7 worm cellular contexts compared by ENCODE assay signal in the genomic region with DNA sequence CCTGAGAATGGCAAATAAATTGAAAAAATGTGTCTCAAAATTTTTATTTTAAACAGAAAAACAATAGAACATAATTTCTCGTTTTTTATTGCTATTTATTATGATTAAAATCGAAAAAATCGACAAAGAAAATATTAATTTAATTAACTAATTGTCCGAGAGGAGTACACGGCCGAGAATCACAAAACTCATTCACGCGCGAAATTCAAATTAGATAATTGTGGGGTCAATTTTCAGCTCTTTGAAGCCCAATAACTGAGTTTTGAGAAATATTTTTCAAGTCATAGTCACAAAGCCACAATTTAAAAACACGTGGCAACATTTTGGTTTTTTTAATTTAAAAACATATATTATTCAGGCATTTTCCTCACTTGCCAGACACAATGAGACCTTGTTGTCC.
TF ChIP-seq lines count a peak whose summit lies in the region.

No protein-coding gene starts in this region.

TF ChIP-seq in whole organism, L1 larva, 84 proteins besides CTCF, POLR2A, EP300 and RAD21 (continues in another document):
- peak; percentile 56 for TF ChIP-seq fkh-4 (tag; optimal IDR thresholded peaks at IDR 0.05; lab: Kevin White, UChicago; ENCODE audit: borderline replicate concordance)
- no peak for TF ChIP-seq skn-1 (tag; optimal IDR thresholded peaks at IDR 0.05; lab: Kevin White, UChicago)
- no peak for TF ChIP-seq nhr-237 (tag; optimal IDR thresholded peaks at IDR 0.05; lab: Kevin White, UChicago)
- no peak for TF ChIP-seq hpl-2 (GFP tag; optimal IDR thresholded peaks at IDR 0.05; lab: Kevin White, UChicago)
- TF ChIP-seq efl-3 (GFP tag; optimal IDR thresholded peaks at IDR 0.05; lab: Kevin White, UChicago) = no peak
- TF ChIP-seq nhr-20 (tag; optimal IDR thresholded peaks at IDR 0.05; lab: Kevin White, UChicago) = peak; percentile 61
- no peak for TF ChIP-seq nhr-77 (tag; optimal IDR thresholded peaks at IDR 0.05; lab: Kevin White, UChicago)
- TF ChIP-seq dpl-1 (GFP tag; optimal IDR thresholded peaks at IDR 0.05; lab: Kevin White, UChicago) = peak; percentile 80 to 96 (median 88)
- peak; percentile 30 for TF ChIP-seq lin-14 (GFP tag; optimal IDR thresholded peaks at IDR 0.05; lab: Kevin White, UChicago)
- TF ChIP-seq nhr-90 (tag; optimal IDR thresholded peaks at IDR 0.05; lab: Kevin White, UChicago; ENCODE audit: poor library complexity) = peak; percentile 71
- peak; percentile 54 for TF ChIP-seq lin-39 (tag; optimal IDR thresholded peaks at IDR 0.05; lab: Kevin White, UChicago)
- TF ChIP-seq lin-15B (tag; optimal IDR thresholded peaks at IDR 0.05; lab: Kevin White, UChicago) = no peak

TF ChIP-seq in whole organism, L2 larva, 48 proteins besides CTCF, POLR2A, EP300 and RAD21 (continues in another document):
- TF ChIP-seq elt-1 (tag; optimal IDR thresholded peaks at IDR 0.05; lab: Kevin White, UChicago) (no peak), lin-13 (GFP tag; optimal IDR thresholded peaks at IDR 0.05; lab: Kevin White, UChicago) (no peak), nhr-21 (tag; optimal IDR thresholded peaks at IDR 0.05; lab: Kevin White, UChicago) (no peak), nhr-77 (tag; optimal IDR thresholded peaks at IDR 0.05; lab: Kevin White, UChicago) (no peak), ztf-11 (tag; optimal IDR thresholded peaks at IDR 0.05; lab: Kevin White, UChicago) (no peak), aly-2 (tag; optimal IDR thresholded peaks at IDR 0.05; lab: Kevin White, UChicago) (no peak), snpc-4 (tag; optimal IDR thresholded peaks at IDR 0.05; lab: Kevin White, UChicago) (no peak), lsy-2 (tag; optimal IDR thresholded peaks at IDR 0.05; lab: Kevin White, UChicago) (peak in 1 of 2 experiments; percentile 50), peb-1 (tag; optimal IDR thresholded peaks at IDR 0.05; lab: Kevin White, UChicago) (no peak), F13H6.1 (tag; optimal IDR thresholded peaks at IDR 0.05; lab: Kevin White, UChicago) (no peak), ceh-82 (tag; optimal IDR thresholded peaks at IDR 0.05; lab: Kevin White, UChicago) (no peak), ama-1 (optimal IDR thresholded peaks at IDR 0.05; lab: Kevin White, UChicago) (no peak), sma-3 (GFP tag; optimal IDR thresholded peaks at IDR 0.05; lab: Kevin White, UChicago) (peak; percentile 36)

TF ChIP-seq in whole organism, L3 larva, 47 proteins besides CTCF, POLR2A, EP300 and RAD21:
- TF ChIP-seq nhr-43 (tag; optimal IDR thresholded peaks at IDR 0.05; lab: Kevin White, UChicago; ENCODE audit: poor library complexity, severe bottlenecking) (peak; percentile 23), pha-4 (tag; optimal IDR thresholded peaks at IDR 0.05; lab: Kevin White, UChicago) (peak; percentile 41), nhr-23 (tag; optimal IDR thresholded peaks at IDR 0.05; lab: Kevin White, UChicago) (peak; percentile 8), fos-1 (tag; optimal IDR thresholded peaks at IDR 0.05; lab: Kevin White, UChicago) (no peak)
TF ChIP-seq in whole organism, L3 larva: peak in this region for 3.

TF ChIP-seq in whole organism, L4 larva, 104 proteins besides CTCF, POLR2A, EP300 and RAD21 (continues in another document):
- TF ChIP-seq F49E8.2 (tag; optimal IDR thresholded peaks at IDR 0.05; lab: Kevin White, UChicago; ENCODE audit: borderline replicate concordance) (peak; percentile 18), dpl-1 (GFP tag; optimal IDR thresholded peaks at IDR 0.05; lab: Kevin White, UChicago) (peak; percentile 87), unc-62 (GFP tag; optimal IDR thresholded peaks at IDR 0.05 in 1 of 2; lab: Kevin White, UChicago) (no peak), unc-62 (tag; optimal IDR thresholded peaks at IDR 0.05; lab: Kevin White, UChicago) (no peak), T20F7.1 (GFP tag; optimal IDR thresholded peaks at IDR 0.05; lab: Kevin White, UChicago) (peak; percentile 2), lsy-2 (tag; optimal IDR thresholded peaks at IDR 0.05; lab: Kevin White, UChicago) (peak in 1 of 2 experiments; percentile 31), aha-1 (tag; lab: Kevin White, UChicago) (peak; percentile 70), Y48G9A.11 (GFP tag; IDR thresholded peaks at IDR 0.05; lab: Robert Waterston, UW) (peak; percentile 65; the same call in 1 of the 2 replicates), unc-130 (GFP tag; optimal IDR thresholded peaks at IDR 0.05; lab: Kevin White, UChicago) (peak; percentile 22), ceh-62 (tag; optimal IDR thresholded peaks at IDR 0.05; lab: Kevin White, UChicago) (no peak), nhr-42 (GFP tag; IDR thresholded peaks at IDR 0.05; lab: Robert Waterston, UW) (no peak), lin-38 (GFP tag; IDR thresholded peaks at IDR 0.05; lab: Robert Waterston, UW) (peak; percentile 51), mes-2 (tag; optimal IDR thresholded peaks at IDR 0.05; lab: Kevin White, UChicago; ENCODE audit: poor library complexity, severe bottlenecking) (peak; percentile 90), hif-1 (tag; optimal IDR thresholded peaks at IDR 0.05; lab: Kevin White, UChicago) (peak in 1 of 2 experiments; percentile 1)

TF ChIP-seq in whole organism, late embryonic, 69 proteins besides CTCF, POLR2A, EP300 and RAD21:
- TF ChIP-seq unc-42 (tag; optimal IDR thresholded peaks at IDR 0.05; lab: Kevin White, UChicago) (peak; percentile 12), lim-6 (tag; optimal IDR thresholded peaks at IDR 0.05; lab: Kevin White, UChicago) (no peak), ceh-2 (tag; optimal IDR thresholded peaks at IDR 0.05; lab: Kevin White, UChicago) (peak; percentile 52), C08G9.2 (tag; optimal IDR thresholded peaks at IDR 0.05; lab: Kevin White, UChicago) (peak; percentile 57), tbx-7 (tag; optimal IDR thresholded peaks at IDR 0.05; lab: Kevin White, UChicago) (peak; percentile 37), elt-2 (tag; optimal IDR thresholded peaks at IDR 0.05; lab: Kevin White, UChicago) (no peak), ref-2 (tag; optimal IDR thresholded peaks at IDR 0.05; lab: Kevin White, UChicago) (peak; percentile 26), zip-5 (tag; optimal IDR thresholded peaks at IDR 0.05; lab: Kevin White, UChicago) (peak; percentile 11), ceh-14 (tag; optimal IDR thresholded peaks at IDR 0.05; lab: Kevin White, UChicago) (peak; percentile 66), ets-4 (tag; optimal IDR thresholded peaks at IDR 0.05; lab: Kevin White, UChicago) (no peak), ceh-31 (tag; optimal IDR thresholded peaks at IDR 0.05; lab: Kevin White, UChicago) (peak; percentile 61)

TF ChIP-seq in whole organism, mixed stage, embryonic, 35 proteins besides CTCF, POLR2A, EP300 and RAD21:
- TF ChIP-seq ztf-11 (tag; optimal IDR thresholded peaks at IDR 0.05; lab: Kevin White, UChicago) (no peak), ces-1 (GFP tag; optimal IDR thresholded peaks at IDR 0.05; lab: Kevin White, UChicago) (peak; percentile 68)

TF ChIP-seq in whole organism, young adult, 124 proteins besides CTCF, POLR2A, EP300 and RAD21:
- TF ChIP-seq lin-35 (GFP tag; optimal IDR thresholded peaks at IDR 0.05; lab: Kevin White, UChicago) (peak in 2 of 3 experiments; percentile 5 to 67), F49E8.2 (tag; optimal IDR thresholded peaks at IDR 0.05; lab: Kevin White, UChicago; ENCODE audit: insufficient read depth) (no peak), attf-3 (GFP tag; conservative IDR thresholded peaks at IDR 0.05; lab: Robert Waterston, UW) (0 out of 2 replicates have a peak, but pooled peaks have one; percentile 13), lag-1 (GFP tag; IDR thresholded peaks at IDR 0.05; lab: Robert Waterston, UW) (no peak), ZK185.1 (tag; optimal IDR thresholded peaks at IDR 0.05; lab: Kevin White, UChicago; ENCODE audit: poor library complexity, severe bottlenecking) (peak; percentile 9), dpff-1 (tag; optimal IDR thresholded peaks at IDR 0.05; lab: Kevin White, UChicago) (no peak), sdz-38 (tag; optimal IDR thresholded peaks at IDR 0.05; lab: Kevin White, UChicago) (no peak), C06A6.2 (GFP tag; conservative IDR thresholded peaks at IDR 0.05; lab: Robert Waterston, UW) (no peak), efl-1 (GFP tag; optimal IDR thresholded peaks at IDR 0.05; lab: Kevin White, UChicago) (peak; percentile 48), lin-54 (GFP tag; optimal IDR thresholded peaks at IDR 0.05; lab: Kevin White, UChicago) (peak; percentile 83), Y53G8AR.9 (GFP tag; conservative IDR thresholded peaks at IDR 0.05; lab: Robert Waterston, UW) (no peak), ztf-28 (GFP tag; IDR thresholded peaks at IDR 0.05; lab: Robert Waterston, UW) (0 out of 2 replicates have a peak, but pooled peaks have one; percentile 11), madf-8 (GFP tag; conservative IDR thresholded peaks at IDR 0.05; lab: Robert Waterston, UW) (peak; percentile 41; the same call in 1 of the 2 replicates), T07F8.4 (tag; optimal IDR thresholded peaks at IDR 0.05; lab: Kevin White, UChicago) (no peak), madf-3 (GFP tag; IDR thresholded peaks at IDR 0.05; lab: Robert Waterston, UW) (no peak), lsl-1 (GFP tag; optimal IDR thresholded peaks at IDR 0.05; lab: Kevin White, UChicago) (peak; percentile 20), aptf-2 (GFP tag; conservative IDR thresholded peaks at IDR 0.05; lab: Robert Waterston, UW) (0 out of 2 replicates have a peak, but pooled peaks have one; percentile 23), xnd-1 (tag; optimal IDR thresholded peaks at IDR 0.05; lab: Kevin White, UChicago) (peak; percentile 35), ceh-91 (GFP tag; IDR thresholded peaks at IDR 0.05; lab: Robert Waterston, UW) (peak; percentile 37; the same call in 1 of the 2 replicates), rcor-1 (GFP tag; IDR thresholded peaks at IDR 0.05; lab: Robert Waterston, UW) (no peak), dpl-1 (GFP tag; optimal IDR thresholded peaks at IDR 0.05; lab: Kevin White, UChicago) (peak; percentile 26), unc-130 (GFP tag; optimal IDR thresholded peaks at IDR 0.05; lab: Kevin White, UChicago) (peak; percentile 5)
